Fruit fly (Drosophila melanogaster): Measurements from ENCODE around the gene Or71a.

Or71a gene

dm6 chr3L:15101639-15102413, 23.6 kb upstream of the Or71a start (continued):
- TF ChIP-seq pros (GFP tag; optimal IDR thresholded peaks at IDR 0.05) (peak; percentile 20), CHES-1-like (GFP tag; optimal IDR thresholded peaks at IDR 0.05) (no peak), vvl (GFP tag; IDR thresholded peaks at IDR 0.05) (0 out of 2 replicates have a peak, but pooled peaks have one; percentile 6), Abd-B (GFP tag; optimal IDR thresholded peaks at IDR 0.05) (no peak), CG10321 (GFP tag; IDR thresholded peaks at IDR 0.05) (no peak), Hand (GFP tag; optimal IDR thresholded peaks at IDR 0.05) (no peak), eve (GFP tag; optimal IDR thresholded peaks at IDR 0.05) (no peak), CG10543 (GFP tag; optimal IDR thresholded peaks at IDR 0.05) (peak; percentile 2), Ets65A (GFP tag) (peak; percentile 74), amos (GFP tag; IDR thresholded peaks at IDR 0.05; ENCODE audit: partially characterized antibody) (no peak), Ptx1 (GFP tag; IDR thresholded peaks at IDR 0.05) (no peak), ERR (GFP tag; optimal IDR thresholded peaks at IDR 0.05) (no peak), CG4707 (GFP tag; optimal IDR thresholded peaks at IDR 0.05) (no peak), CG4617 (GFP tag; optimal IDR thresholded peaks at IDR 0.05; ENCODE audit: borderline replicate concordance) (no peak), sisA (GFP tag; IDR thresholded peaks at IDR 0.05) (no peak), CG4282 (GFP tag; optimal IDR thresholded peaks at IDR 0.05) (no peak), Med (GFP tag) (peak; percentile 54), nau (GFP tag; optimal IDR thresholded peaks at IDR 0.05) (peak; percentile 82), Nf-YB (GFP tag; optimal IDR thresholded peaks at IDR 0.05) (no peak), Bgb (GFP tag; IDR thresholded peaks at IDR 0.05; ENCODE audit: partially characterized antibody) (no peak), CG1603 (tag; optimal IDR thresholded peaks at IDR 0.05) (peak; percentile 2), sr (GFP tag; IDR thresholded peaks at IDR 0.05) (0 out of 3 replicates have a peak, but pooled peaks have one; percentile 3), TFAM (GFP tag; optimal IDR thresholded peaks at IDR 0.05) (no peak), Spps (tag; optimal IDR thresholded peaks at IDR 0.05) (no peak), CG6813 (GFP tag; optimal IDR thresholded peaks at IDR 0.05) (no peak), sima (GFP tag; optimal IDR thresholded peaks at IDR 0.05) (no peak), lola (GFP tag; optimal IDR thresholded peaks at IDR 0.05) (no peak), unc-4 (GFP tag; IDR thresholded peaks at IDR 0.05; ENCODE audit: partially characterized antibody) (no peak), gsb-n (tag; optimal IDR thresholded peaks at IDR 0.05) (peak; percentile 66), Pdp1 (GFP tag; optimal IDR thresholded peaks at IDR 0.05) (peak in 1 of 2 experiments; percentile 17), PHDP (tag; optimal IDR thresholded peaks at IDR 0.05) (no peak), hth (optimal IDR thresholded peaks at IDR 0.05) (no peak), bbx (GFP tag; IDR thresholded peaks at IDR 0.05; ENCODE audit: partially characterized antibody) (peak; percentile 45; the same call in 1 of the 2 replicates), Dref (GFP tag; IDR thresholded peaks at IDR 0.05) (no peak), bsh (GFP tag; optimal IDR thresholded peaks at IDR 0.05) (peak in 1 of 2 experiments; percentile 15), CG2712 (tag; optimal IDR thresholded peaks at IDR 0.05) (peak; percentile 5)

- TF ChIP-seq B-H1 (GFP tag; IDR thresholded peaks at IDR 0.05), result no peak
- TF ChIP-seq cg (GFP tag; optimal IDR thresholded peaks at IDR 0.05), result peak; percentile 0
- TF ChIP-seq caup (GFP tag; optimal IDR thresholded peaks at IDR 0.05; ENCODE audit: severe bottlenecking), result no peak
- peak; percentile 52; the same call in 1 of the 2 replicates for TF ChIP-seq Adf1 (GFP tag; IDR thresholded peaks at IDR 0.05)
- TF ChIP-seq br (optimal IDR thresholded peaks at IDR 0.05), result no peak
- no peak for TF ChIP-seq CG7786 (GFP tag; optimal IDR thresholded peaks at IDR 0.05)
- TF ChIP-seq CG16863 (GFP tag; optimal IDR thresholded peaks at IDR 0.05), result no peak
- no peak for TF ChIP-seq ind (GFP tag; optimal IDR thresholded peaks at IDR 0.05)
- peak; percentile 12 for TF ChIP-seq oc (tag; optimal IDR thresholded peaks at IDR 0.05)
- no peak for TF ChIP-seq CG10543 (GFP tag; optimal IDR thresholded peaks at IDR 0.05)
- TF ChIP-seq ara (GFP tag; IDR thresholded peaks at IDR 0.05), result no peak
- no peak for TF ChIP-seq CG15269 (tag; optimal IDR thresholded peaks at IDR 0.05)
- TF ChIP-seq ems (GFP tag; optimal IDR thresholded peaks at IDR 0.05), result no peak
- no peak for TF ChIP-seq CG14965 (GFP tag; optimal IDR thresholded peaks at IDR 0.05; ENCODE audit: borderline replicate concordance)
- TF ChIP-seq chm (GFP tag; IDR thresholded peaks at IDR 0.05), result no peak
- no peak for TF ChIP-seq aop (GFP tag; IDR thresholded peaks at IDR 0.05)
Observed at dm6 chr3L:15100983-15101382, 22.7 kb upstream of the Or71a start.
